Worm (Caenorhabditis elegans) whole organism, L3 larva: ENCODE results near the gene F53F8.4.

Experiments
- daf-12 ChIP-seq: fragments of 150-350 bp; optimal IDR thresholded peaks from 2 replicates; lab custom pipeline; 2014; ENCODE audit warnings: missing biosample characterization, missing genetic modification reagents, missing genetic modification characterization
- elt-2 ChIP-seq: sonication (generic microtip); optimal IDR thresholded peaks from 2 replicates; lab custom pipeline; 2016; ENCODE audit warnings: missing genetic modification reagents, mild to moderate bottlenecking, missing genetic modification characterization, missing compliant biosample characterization
- lin-15B ChIP-seq: fragments of 150-350 bp; optimal IDR thresholded peaks from 2 replicates; lab custom pipeline; 2014; ENCODE audit warnings: missing biosample characterization, missing genetic modification characterization
- mdl-1 ChIP-seq: fragments of 150-350 bp; optimal IDR thresholded peaks from 2 replicates; lab custom pipeline; 2014; ENCODE audit warnings: missing biosample characterization, missing genetic modification characterization
- nhr-12 ChIP-seq: fragments of 150-350 bp; optimal IDR thresholded peaks from 2 replicates; lab custom pipeline; 2014; ENCODE audit warnings: missing biosample characterization, missing genetic modification characterization
- nhr-237 ChIP-seq: fragments of 150-350 bp; optimal IDR thresholded peaks from 2 replicates; lab custom pipeline; 2014; ENCODE audit warnings: missing biosample characterization, missing genetic modification characterization
- skn-1 ChIP-seq: fragments of 150-350 bp; optimal IDR thresholded peaks from 2 replicates; lab custom pipeline; 2014; ENCODE audit warnings: missing biosample characterization, missing genetic modification characterization
- snpc-4 ChIP-seq: fragments of 150-350 bp; optimal IDR thresholded peaks from 2 replicates; lab custom pipeline; 2014; ENCODE audit warnings: missing biosample characterization, missing genetic modification characterization
- unc-62 ChIP-seq: fragments of 150-350 bp; sonication (generic microtip); optimal IDR thresholded peaks from 4 replicates; lab custom pipeline; 2014; ENCODE audit warnings: missing biosample characterization, missing genetic modification reagents, missing genetic modification characterization
- ztf-4 ChIP-seq: fragments of 150-350 bp; optimal IDR thresholded peaks from 2 replicates; lab custom pipeline; 2014; ENCODE audit warnings: missing biosample characterization, missing genetic modification characterization

DNA sequence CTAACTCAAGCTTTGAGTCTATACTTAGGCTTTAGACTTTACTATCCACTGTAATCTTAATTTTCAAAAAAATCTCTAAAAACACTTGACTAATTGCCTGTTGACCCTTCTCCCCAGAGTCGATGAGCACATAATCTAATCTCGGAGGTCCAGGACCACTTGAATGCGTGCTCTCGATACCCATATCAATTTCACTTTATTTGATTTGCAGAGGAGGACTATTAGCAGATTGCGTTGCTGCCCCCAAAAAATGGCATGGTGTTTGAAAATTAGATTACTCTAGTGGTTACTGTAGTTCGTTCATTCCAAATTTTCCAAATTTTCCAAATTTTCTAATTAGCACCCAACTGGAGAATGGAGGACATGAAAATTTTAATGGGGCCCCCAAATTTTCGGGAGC is 46.0 kb downstream of the F53F8.4 start:
- TF ChIP-seq lin-15B (tag; lab: Kevin White, UChicago) (no peak), elt-2 (tag; lab: Kevin White, UChicago) (no peak), nhr-12 (tag; lab: Kevin White, UChicago) (no peak), unc-62 (GFP tag; lab: Kevin White, UChicago) (no peak), mdl-1 (tag; lab: Kevin White, UChicago) (no peak), daf-12 (tag; lab: Kevin White, UChicago) (no peak), snpc-4 (tag; lab: Kevin White, UChicago) (no peak), nhr-237 (tag; lab: Kevin White, UChicago) (no peak), ztf-4 (tag; lab: Kevin White, UChicago) (no peak), skn-1 (tag; lab: Kevin White, UChicago) (no peak)
